Worm (Caenorhabditis elegans): Measurements from ENCODE around the gene ins-32.

- TF ChIP-seq K12H6.12 (tag; optimal IDR thresholded peaks at IDR 0.05) = no peak
- TF ChIP-seq snpc-4 (GFP tag; optimal IDR thresholded peaks at IDR 0.05) = no peak
- no peak for TF ChIP-seq snpc-4 (tag; optimal IDR thresholded peaks at IDR 0.05)
- TF ChIP-seq aptf-2 (GFP tag; conservative IDR thresholded peaks at IDR 0.05) = no peak
- no peak for TF ChIP-seq dpl-1 (GFP tag; optimal IDR thresholded peaks at IDR 0.05)
- TF ChIP-seq ama-1 (optimal IDR thresholded peaks at IDR 0.05) = no peak
- no peak for TF ChIP-seq ama-1 (GFP tag; optimal IDR thresholded peaks at IDR 0.05)
- TF ChIP-seq ztf-22 (GFP tag; optimal IDR thresholded peaks at IDR 0.05) = no peak
- TF ChIP-seq pha-4 (tag; optimal IDR thresholded peaks at IDR 0.05) = no peak
- TF ChIP-seq F52B5.7 (tag; optimal IDR thresholded peaks at IDR 0.05) = no peak
- TF ChIP-seq ztf-6 (GFP tag; IDR thresholded peaks at IDR 0.05) = no peak
- TF ChIP-seq F22D6.2 (tag; optimal IDR thresholded peaks at IDR 0.05) = no peak
Measured at ce11 chrII:3805518-3805917, 2.4 kb upstream of the ins-32 start.

All from whole organism, young adult.